Worm (Caenorhabditis elegans) whole organism, L2 larva: ENCODE data around the gene B0454.8.

Experiments
- snpc-4 ChIP-seq: fragments of 150-350 bp; optimal IDR thresholded peaks from 2 replicates; lab custom pipeline; 2014; ENCODE audit warnings: missing biosample characterization, missing genetic modification characterization
- ztf-11 ChIP-seq: sonication (generic microtip); optimal IDR thresholded peaks from 2 replicates; lab custom pipeline; 2017; ENCODE audit warnings: missing biosample characterization, missing genetic modification characterization

DNA sequence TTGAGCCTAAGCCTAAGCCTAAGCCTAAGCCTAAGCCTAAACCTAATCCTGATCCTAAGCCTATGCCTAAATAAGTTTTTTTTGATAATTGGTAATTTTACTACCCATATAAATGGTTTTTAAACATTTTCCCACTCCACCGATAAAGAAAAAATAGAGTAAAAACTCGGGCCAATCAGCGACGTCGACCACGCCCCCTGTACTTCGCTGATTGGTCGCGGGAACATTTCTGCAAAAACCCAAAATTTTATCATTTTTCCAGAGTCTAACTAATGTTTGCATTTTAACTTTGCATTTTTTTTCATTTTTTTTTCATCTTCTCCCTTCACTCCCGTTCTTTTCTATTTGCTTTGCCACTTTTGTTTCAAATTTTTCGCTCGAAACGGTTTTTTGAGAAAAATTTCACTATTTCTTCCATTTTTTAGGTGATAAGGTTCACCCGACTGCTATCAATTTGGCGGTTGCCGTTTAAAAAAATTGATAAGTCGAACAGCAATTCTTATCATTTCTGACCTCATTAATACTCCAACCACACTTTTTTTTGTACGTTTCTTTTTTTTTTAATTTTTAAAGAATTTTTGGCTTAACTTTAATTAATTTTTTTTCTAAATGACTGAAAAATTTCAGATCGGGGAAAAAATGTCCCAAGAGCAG is 28.9 kb downstream of the B0454.8 start, which contains the start of gene C41H7.2:
- TF ChIP-seq snpc-4 (tag; lab: Kevin White, UChicago): no peak
- no peak for TF ChIP-seq ztf-11
